Worm (Caenorhabditis elegans) whole organism, midembryonic: ENCODE data around the gene D2024.1.

ENCODE experiments used
- T22C8.4 ChIP-seq: fragments of 200-800 bp; sonication (Bioruptor generic); IDR thresholded peaks from 2 replicates; pipeline ENCODE4 v1.3.6; 2022; ENCODE audit warnings: missing genetic modification characterization, missing compliant biosample characterization
- cog-1 ChIP-seq: sonication (generic microtip); optimal IDR thresholded peaks from 2 replicates; lab custom pipeline; 2016; ENCODE audit warnings: missing genetic modification characterization, missing compliant biosample characterization
- flt-1 ChIP-seq: fragments of 200-800 bp; sonication (Bioruptor generic); IDR thresholded peaks from 2 replicates; pipeline ENCODE4 v1.3.6; 2022; ENCODE audit warnings: missing genetic modification characterization, missing compliant biosample characterization
- klf-2 ChIP-seq: fragments of 200-800 bp; sonication (Bioruptor generic); conservative IDR thresholded peaks from 2 replicates; pipeline ENCODE4 v1.3.6; 2022; ENCODE audit warnings: missing genetic modification reagents, missing genetic modification characterization, missing compliant biosample characterization
- ref-1 ChIP-seq: fragments of 200-800 bp; sonication (Bioruptor generic); conservative IDR thresholded peaks from 2 replicates; pipeline ENCODE4 v1.3.6; 2022; ENCODE audit warnings: missing genetic modification reagents, missing genetic modification characterization, missing compliant biosample characterization
- ztf-29 ChIP-seq: fragments of 200-800 bp; sonication (Bioruptor generic); IDR thresholded peaks from 2 replicates; pipeline ENCODE4 v1.3.6; 2022; ENCODE audit warnings: missing genetic modification reagents, missing genetic modification characterization, missing compliant biosample characterization

- TF ChIP-seq cog-1 (tag; lab: Kevin White, UChicago): no peak
- no peak for TF ChIP-seq flt-1
- no peak for TF ChIP-seq ztf-29 (GFP tag; lab: Robert Waterston, UW)
- no peak for TF ChIP-seq ref-1
- TF ChIP-seq T22C8.4 (GFP tag; lab: Robert Waterston, UW): no peak
- TF ChIP-seq klf-2 (GFP tag; lab: Robert Waterston, UW): no peak
Observed at ce11 chrIV:7212769-7213168, 34.6 kb upstream of the D2024.1 start.
